Fruit fly (Drosophila melanogaster) ovary, adult (tissue): Measurements from ENCODE around the gene CG14014.
A peak's percentile ranks its signal among the peaks of the same experiment; 100 is the strongest.

Experiments used
- CG17801 ChIP-seq: fragments of 200-800 bp; optimal IDR thresholded peaks from 2 replicates; lab custom pipeline; 2019; ENCODE audit warnings: missing biosample characterization, mild to moderate bottlenecking, missing genetic modification characterization, moderate library complexity; ENCODE audit not compliant: partially characterized antibody

CG14014 gene

DNA sequence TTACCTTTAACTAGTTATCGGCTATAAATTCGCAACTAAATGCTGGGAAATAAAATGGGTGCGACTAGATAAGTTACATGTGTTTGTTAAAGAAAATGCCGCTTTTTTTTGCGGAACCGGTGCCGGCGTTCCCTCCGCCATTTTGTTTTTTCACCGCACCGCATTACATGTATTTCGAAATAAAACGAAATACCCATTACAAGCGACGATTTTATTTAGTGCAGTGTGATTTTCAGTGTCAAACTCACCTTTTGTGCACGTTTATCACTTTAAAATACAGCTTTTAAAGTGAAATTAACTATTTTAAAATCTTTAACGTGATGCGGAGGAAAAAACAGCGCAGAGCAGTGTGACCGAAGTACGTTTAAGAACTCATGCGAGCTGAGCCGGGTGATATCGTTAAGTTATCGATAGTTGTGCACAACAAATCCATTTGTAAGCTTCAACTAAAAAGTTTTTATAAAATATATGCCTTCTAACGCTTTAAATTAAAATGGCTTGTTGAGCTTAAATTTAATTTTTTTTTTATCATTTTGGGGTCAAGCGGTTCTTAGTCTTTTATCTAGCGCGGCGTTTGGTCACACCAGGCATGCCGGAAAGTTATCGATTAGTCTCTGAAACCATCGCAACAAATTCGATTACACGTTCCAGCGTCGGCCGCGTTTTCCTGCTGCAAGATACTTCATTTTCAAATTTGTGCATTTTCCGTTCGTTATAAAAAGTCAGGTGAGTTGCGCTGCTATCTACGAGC, 8.5 kb downstream of the CG14014 start, which contains the start of the genes Hel25E and Lam:
Hel25E (minus strand) TSS at position 380 of the 751 bp plus-strand sequence.
Lam (plus strand) TSS at position 546 of the 751 bp plus-strand sequence.
- TF ChIP-seq CG17801 (GFP tag; lab: Kevin White, UChicago): no peak

- TF ChIP-seq CG17801 (GFP tag; lab: Kevin White, UChicago): no peak
Observed at dm6 chr2L:5539034-5539433, 11.6 kb downstream of the CG14014 start, which contains the start of gene CG14015. CG14015 (minus strand) TSS chr2L:5539196.

- TF ChIP-seq CG17801 (GFP tag; lab: Kevin White, UChicago): no peak
Observed at dm6 chr2L:5537063-5537462, 13.6 kb downstream of the CG14014 start.

dm6 chr2L:5536658-5537057, 14.0 kb downstream of the CG14014 start, which contains the start of gene tomb:
tomb (minus strand) TSS chr2L:5536758.
- TF ChIP-seq CG17801 (GFP tag; lab: Kevin White, UChicago): no peak

- no peak for TF ChIP-seq CG17801 (GFP tag; lab: Kevin White, UChicago)
Observed at dm6 chr2L:5532061-5532460, 18.6 kb downstream of the CG14014 start, which contains the start of gene Coq6. Coq6 (minus strand) TSS chr2L:5532223.

- TF ChIP-seq CG17801 (GFP tag; lab: Kevin White, UChicago): no peak
Observed at dm6 chr2L:5527861-5528260, 22.8 kb downstream of the CG14014 start, which contains the start of gene CG31915. CG31915 (plus strand) TSS chr2L:5528123.

DNA sequence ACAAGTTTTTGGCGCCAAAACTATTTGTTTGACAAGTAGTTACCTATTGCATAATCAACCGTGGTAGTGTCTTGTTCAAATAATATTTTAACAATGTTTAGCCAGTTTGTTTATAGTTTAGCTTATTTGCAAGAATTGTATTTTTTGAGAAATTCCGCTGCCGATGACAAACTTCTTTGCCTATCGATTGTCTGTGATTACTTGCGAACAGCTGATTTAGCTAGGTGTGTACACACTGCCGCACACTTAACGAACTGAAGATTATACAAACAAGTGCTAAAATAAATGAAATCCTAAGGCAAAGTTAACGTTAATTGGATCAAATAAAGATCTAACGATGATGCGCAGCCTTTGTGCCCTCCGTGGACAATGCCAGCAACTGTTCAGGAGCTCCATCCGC, 23.9 kb downstream of the CG14014 start, which contains the start of gene Cox11:
Cox11 (plus strand) TSS at position 220 of the 400 bp plus-strand sequence.
- no peak for TF ChIP-seq CG17801 (GFP tag; lab: Kevin White, UChicago)

dm6 chr2L:5525723-5526122, 24.9 kb downstream of the CG14014 start, which contains the start of gene Cap-D3:
Cap-D3 (plus strand) TSS chr2L:5525905.
- TF ChIP-seq CG17801 (GFP tag; lab: Kevin White, UChicago): no peak

- peak; percentile 51 for TF ChIP-seq CG17801 (GFP tag; lab: Kevin White, UChicago)
Observed at dm6 chr2L:5523848-5524473, 26.7 kb downstream of the CG14014 start, which contains the start of the genes Vps52 and Elp4. Vps52 (minus strand) TSS chr2L:5523898. Elp4 (plus strand) TSS chr2L:5524139.

DNA sequence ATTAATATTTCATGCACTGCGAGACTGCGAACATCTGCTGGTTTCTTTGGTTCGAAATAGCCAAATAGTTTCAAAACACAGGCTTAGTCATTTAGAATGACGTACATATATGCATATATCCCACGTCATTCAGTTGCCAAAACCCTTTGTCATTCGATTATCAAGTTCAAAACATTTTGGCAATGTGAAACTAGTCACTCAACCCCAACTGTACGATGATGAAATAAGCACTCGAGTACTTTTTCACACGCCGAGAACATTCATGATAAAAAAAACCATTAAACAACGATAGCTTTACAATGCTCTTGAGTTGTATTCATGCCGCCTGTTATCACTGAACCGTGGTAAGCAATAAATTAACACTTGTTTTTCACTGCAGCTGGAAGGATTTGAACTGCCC, 29.9 kb downstream of the CG14014 start:
- TF ChIP-seq CG17801 (GFP tag; lab: Kevin White, UChicago): no peak

- TF ChIP-seq CG17801 (GFP tag; lab: Kevin White, UChicago): no peak
Observed at dm6 chr2L:5519846-5520384, 30.7 kb downstream of the CG14014 start, which contains the start of the genes CG7382 and cl. CG7382 (minus strand) TSS chr2L:5519896. cl (plus strand) TSS chr2L:5520135.

dm6 chr2L:5517393-5517792, 33.2 kb downstream of the CG14014 start, which contains the start of gene CG14020:
CG14020 (plus strand) TSS chr2L:5517737.
- no peak for TF ChIP-seq CG17801 (GFP tag; lab: Kevin White, UChicago)

DNA sequence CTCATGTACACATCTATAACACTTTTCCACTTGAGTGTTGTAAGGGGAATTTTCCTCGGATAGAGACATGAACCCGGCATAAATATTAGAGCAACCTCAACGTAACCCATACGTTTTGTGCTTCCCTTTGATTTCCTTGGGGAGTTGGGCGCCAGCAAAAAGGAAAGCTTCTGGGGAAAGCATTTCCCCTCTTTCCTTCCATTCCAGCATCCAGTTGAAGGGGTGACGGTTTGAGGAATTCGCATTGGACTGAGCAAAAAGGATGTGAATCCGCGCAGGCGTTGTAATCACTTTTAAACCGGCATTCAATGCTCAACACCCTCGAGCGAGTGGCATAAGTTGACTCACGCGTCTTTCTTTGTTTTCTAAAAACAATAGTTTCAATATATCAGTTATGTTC, 35.7 kb downstream of the CG14014 start:
- TF ChIP-seq CG17801 (GFP tag; lab: Kevin White, UChicago): no peak

DNA sequence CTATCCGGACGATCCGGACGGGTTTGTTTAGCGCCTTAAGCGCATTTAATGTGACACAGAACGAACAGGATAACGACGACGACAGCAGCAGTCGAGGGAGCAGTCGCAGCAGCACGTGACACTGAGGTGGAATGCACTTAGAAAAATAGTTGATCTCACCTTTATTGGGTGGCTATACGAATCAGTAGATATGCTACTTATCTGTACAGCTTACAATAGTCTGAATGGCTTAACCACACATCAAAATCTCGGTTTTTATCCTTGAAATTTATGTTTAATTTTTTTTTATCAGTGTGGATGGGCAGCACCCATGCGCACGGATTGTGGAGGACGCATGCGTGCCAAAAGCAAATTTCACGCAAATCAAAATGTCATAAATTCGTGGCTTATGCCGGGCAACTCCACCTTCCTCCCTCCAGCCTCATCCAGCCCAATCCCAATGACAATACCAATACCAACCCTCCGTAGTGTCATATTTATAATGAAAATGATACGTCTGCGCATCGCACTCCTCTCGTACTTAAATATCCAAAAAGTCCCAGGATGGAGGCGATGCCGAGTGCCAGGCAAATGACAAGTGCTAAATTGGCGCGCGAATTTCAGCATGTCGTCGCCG, 42.7 kb downstream of the CG14014 start:
- no peak for TF ChIP-seq CG17801 (GFP tag; lab: Kevin White, UChicago)
